Worm (Caenorhabditis elegans): ENCODE data around the gene clec-82.

- TF ChIP-seq T22C8.4 (GFP tag; IDR thresholded peaks at IDR 0.05): no peak
- TF ChIP-seq klf-2 (GFP tag; conservative IDR thresholded peaks at IDR 0.05): no peak
- no peak for TF ChIP-seq ref-1 (GFP tag; conservative IDR thresholded peaks at IDR 0.05)
- no peak for TF ChIP-seq med-1 (GFP tag; optimal IDR thresholded peaks at IDR 0.05; ENCODE audit: insufficient read depth)
- no peak for TF ChIP-seq ztf-29 (GFP tag; IDR thresholded peaks at IDR 0.05)
- TF ChIP-seq tab-1 (GFP tag; IDR thresholded peaks at IDR 0.05): no peak
Observed at ce11 chrIV:2885260-2885659, 49.8 kb downstream of the clec-82 start.
